Fruit fly (Drosophila melanogaster): ENCODE data around the gene CycJ.

The CycJ gene

dm6 chr3L:3432656-3433344 is 33.4 kb upstream of the CycJ start (continued):
- no peak for TF ChIP-seq CG7963 (GFP tag; IDR thresholded peaks at IDR 0.05; ENCODE audit: partially characterized antibody)
- no peak for TF ChIP-seq z (GFP tag; IDR thresholded peaks at IDR 0.05)
- peak; percentile 59 for TF ChIP-seq CG4328 (GFP tag; optimal IDR thresholded peaks at IDR 0.05)
- peak; percentile 36; the same call in 1 of the 3 replicates for TF ChIP-seq CG6175 (GFP tag; IDR thresholded peaks at IDR 0.05)
- peak; percentile 7 for TF ChIP-seq pum (GFP tag; optimal IDR thresholded peaks at IDR 0.05)
- TF ChIP-seq pb (GFP tag; optimal IDR thresholded peaks at IDR 0.05): no peak
- TF ChIP-seq aop (GFP tag; IDR thresholded peaks at IDR 0.05): peak; percentile 36; the same call in 1 of the 2 replicates
- peak; percentile 24 for TF ChIP-seq CTCF (GFP tag; optimal IDR thresholded peaks at IDR 0.05)
- TF ChIP-seq Myb (GFP tag; optimal IDR thresholded peaks at IDR 0.05): no peak
- peak; percentile 81 for TF ChIP-seq CG32767 (GFP tag; IDR thresholded peaks at IDR 0.05)
- TF ChIP-seq CG15696 (tag; optimal IDR thresholded peaks at IDR 0.05): peak; percentile 39
- peak; percentile 74 for TF ChIP-seq CG15011 (GFP tag; optimal IDR thresholded peaks at IDR 0.05)
- TF ChIP-seq fu2 (GFP tag; optimal IDR thresholded peaks at IDR 0.05): peak; percentile 29
- no peak for TF ChIP-seq tll (GFP tag; optimal IDR thresholded peaks at IDR 0.05)
- TF ChIP-seq tgo (GFP tag; IDR thresholded peaks at IDR 0.05): peak; percentile 86
- peak; percentile 84 for TF ChIP-seq CG9817 (tag; optimal IDR thresholded peaks at IDR 0.05)
- peak; percentile 78 for TF ChIP-seq Nf-YA (GFP tag; IDR thresholded peaks at IDR 0.05)
- TF ChIP-seq CG34224 (GFP tag; IDR thresholded peaks at IDR 0.05; ENCODE audit: partially characterized antibody): no peak
- TF ChIP-seq prd (optimal IDR thresholded peaks at IDR 0.05): no peak
- peak; percentile 89 for TF ChIP-seq prd (GFP tag; IDR thresholded peaks at IDR 0.05)
- TF ChIP-seq caup (GFP tag; optimal IDR thresholded peaks at IDR 0.05; ENCODE audit: severe bottlenecking): peak; percentile 85
- peak; percentile 80 for TF ChIP-seq H15 (GFP tag; IDR thresholded peaks at IDR 0.05)
- peak; percentile 86 for TF ChIP-seq H2.0 (GFP tag; IDR thresholded peaks at IDR 0.05)
- TF ChIP-seq CG12391 (tag; optimal IDR thresholded peaks at IDR 0.05): peak; percentile 88
- no peak for TF ChIP-seq Stat92E (GFP tag; optimal IDR thresholded peaks at IDR 0.05)
- peak; percentile 33 for TF ChIP-seq CHES-1-like (GFP tag; optimal IDR thresholded peaks at IDR 0.05)
- peak; percentile 91 for TF ChIP-seq CoRest (tag; optimal IDR thresholded peaks at IDR 0.05)
- peak; percentile 82 for TF ChIP-seq CG32772 (GFP tag; IDR thresholded peaks at IDR 0.05)
- TF ChIP-seq NC2β (GFP tag; optimal IDR thresholded peaks at IDR 0.05): peak; percentile 24
- TF ChIP-seq CG17385 (GFP tag; optimal IDR thresholded peaks at IDR 0.05): peak; percentile 86
- peak; percentile 43 for TF ChIP-seq CG8290 (GFP tag; optimal IDR thresholded peaks at IDR 0.05)
- TF ChIP-seq CG8290 (tag; optimal IDR thresholded peaks at IDR 0.05): peak in 1 of 2 experiments; percentile 55
- TF ChIP-seq CG14014 (GFP tag; IDR thresholded peaks at IDR 0.05): peak; percentile 90
- peak; percentile 78 for TF ChIP-seq seq (GFP tag; IDR thresholded peaks at IDR 0.05)
- TF ChIP-seq CG10654 (GFP tag; optimal IDR thresholded peaks at IDR 0.05): peak; percentile 58
- no peak for TF ChIP-seq da (GFP tag; optimal IDR thresholded peaks at IDR 0.05)
- TF ChIP-seq fd102C (GFP tag; optimal IDR thresholded peaks at IDR 0.05): no peak
- peak; percentile 72 for TF ChIP-seq CG12942 (GFP tag; optimal IDR thresholded peaks at IDR 0.05)
- TF ChIP-seq CG3847 (GFP tag; IDR thresholded peaks at IDR 0.05): peak; percentile 86
- peak; percentile 67 for TF ChIP-seq D19B (GFP tag; optimal IDR thresholded peaks at IDR 0.05)
- peak; percentile 89 for TF ChIP-seq lmd (GFP tag; IDR thresholded peaks at IDR 0.05)
- TF ChIP-seq Drgx (GFP tag; IDR thresholded peaks at IDR 0.05): peak; percentile 73
- TF ChIP-seq chif (GFP tag; optimal IDR thresholded peaks at IDR 0.05): peak; percentile 45 to 60
- peak; percentile 29 for TF ChIP-seq pnt (GFP tag; optimal IDR thresholded peaks at IDR 0.05)
- no peak for TF ChIP-seq Dfd (GFP tag; optimal IDR thresholded peaks at IDR 0.05)
- peak; percentile 56 for TF ChIP-seq run (tag; optimal IDR thresholded peaks at IDR 0.05)
- peak; percentile 80 for TF ChIP-seq CG10147 (GFP tag; optimal IDR thresholded peaks at IDR 0.05)
- peak; percentile 37 for TF ChIP-seq CG4617 (GFP tag; optimal IDR thresholded peaks at IDR 0.05; ENCODE audit: borderline replicate concordance)
- peak; percentile 90 for TF ChIP-seq CG32532 (GFP tag; IDR thresholded peaks at IDR 0.05)
- TF ChIP-seq Lim3 (GFP tag; IDR thresholded peaks at IDR 0.05): no peak
- TF ChIP-seq tio (GFP tag; optimal IDR thresholded peaks at IDR 0.05): peak; percentile 73
